Worm (Caenorhabditis elegans): ENCODE measurements around the gene his-64.
A peak's percentile ranks its signal among the peaks of the same experiment; 100 is the strongest.

Gene his-64

DNA sequence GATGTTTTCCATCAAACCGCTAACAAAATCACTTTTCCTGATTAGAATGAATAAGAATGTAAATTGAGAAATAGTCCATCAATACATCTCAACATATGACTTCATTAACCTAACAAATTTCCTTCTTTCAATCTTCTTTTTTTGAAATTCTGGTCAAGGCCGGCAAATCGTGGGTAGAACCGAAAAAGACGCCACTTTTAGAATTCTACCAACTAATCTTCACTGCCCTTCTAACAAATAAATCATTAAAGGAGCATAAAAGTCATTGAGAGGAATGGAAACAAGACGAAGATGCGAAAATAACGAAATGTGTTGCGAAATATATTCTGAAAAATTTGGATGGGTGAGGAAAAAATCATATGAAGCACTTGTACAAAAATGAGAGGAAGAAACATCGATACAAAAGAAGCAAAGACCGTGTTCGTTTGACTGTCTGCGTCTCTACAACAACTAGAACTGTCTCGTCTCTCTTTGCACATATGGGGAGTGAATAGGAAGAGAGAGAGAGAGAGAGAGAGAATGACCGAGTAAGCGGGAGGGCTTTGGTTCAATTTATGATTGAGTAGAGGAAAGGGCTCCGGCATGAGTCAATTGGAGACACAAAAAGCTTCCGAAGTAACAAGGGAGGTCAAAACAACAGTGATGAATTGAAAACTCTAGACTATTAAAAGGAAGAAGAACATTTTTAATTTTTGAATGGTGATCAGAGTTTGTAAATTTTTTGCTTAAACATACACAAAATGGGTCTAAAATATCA lies 42.9 kb upstream of the his-64 start:
- TF ChIP-seq mdt-29 (GFP tag; IDR thresholded peaks at IDR 0.05), result no peak
- TF ChIP-seq ceh-62 (tag; optimal IDR thresholded peaks at IDR 0.05), result no peak
- TF ChIP-seq ceh-28 (tag; optimal IDR thresholded peaks at IDR 0.05), result no peak
- TF ChIP-seq mep-1 (tag; optimal IDR thresholded peaks at IDR 0.05), result peak; percentile 40
- peak; percentile 76 for TF ChIP-seq hmg-1.1 (GFP tag; IDR thresholded peaks at IDR 0.05)
- TF ChIP-seq D1046.2 (GFP tag; IDR thresholded peaks at IDR 0.05), result no peak
- no peak for TF ChIP-seq nhr-41 (GFP tag; IDR thresholded peaks at IDR 0.05)
- TF ChIP-seq lin-1 (GFP tag; IDR thresholded peaks at IDR 0.05), result no peak
- TF ChIP-seq Y48G9A.11 (GFP tag; IDR thresholded peaks at IDR 0.05), result no peak
- no peak for TF ChIP-seq egl-27 (tag; optimal IDR thresholded peaks at IDR 0.05)
- TF ChIP-seq duxl-1 (tag; optimal IDR thresholded peaks at IDR 0.05; ENCODE audit: poor library complexity), result no peak
- TF ChIP-seq mes-2 (tag; optimal IDR thresholded peaks at IDR 0.05; ENCODE audit: poor library complexity, severe bottlenecking), result peak; percentile 31
- TF ChIP-seq lsy-2 (tag; optimal IDR thresholded peaks at IDR 0.05), result peak in 1 of 2 experiments; percentile 38
- no peak for TF ChIP-seq daf-16 (GFP tag; optimal IDR thresholded peaks at IDR 0.05)
- peak; percentile 42 for TF ChIP-seq daf-16 (tag; optimal IDR thresholded peaks at IDR 0.05)
- no peak for TF ChIP-seq daf-19 (GFP tag; conservative IDR thresholded peaks at IDR 0.05)
- peak in 1 of 2 experiments; percentile 61 for TF ChIP-seq unc-62 (GFP tag; optimal IDR thresholded peaks at IDR 0.05 in 1 of 2)
- TF ChIP-seq unc-62 (tag; optimal IDR thresholded peaks at IDR 0.05), result no peak
- TF ChIP-seq T20F7.1 (GFP tag; optimal IDR thresholded peaks at IDR 0.05), result no peak
- TF ChIP-seq dmd-6 (GFP tag; IDR thresholded peaks at IDR 0.05), result no peak
- no peak for TF ChIP-seq zag-1 (tag; optimal IDR thresholded peaks at IDR 0.05)
- TF ChIP-seq spr-3 (GFP tag; optimal IDR thresholded peaks at IDR 0.05), result no peak
- TF ChIP-seq ceh-20 (GFP tag; IDR thresholded peaks at IDR 0.05), result no peak
- TF ChIP-seq mxl-2 (GFP tag; conservative IDR thresholded peaks at IDR 0.05), result no peak
- no peak for TF ChIP-seq pha-4 (GFP tag; IDR thresholded peaks at IDR 0.05)
- no peak for TF ChIP-seq pha-4 (tag; optimal IDR thresholded peaks at IDR 0.05)
- TF ChIP-seq ceh-82 (tag; optimal IDR thresholded peaks at IDR 0.05), result no peak
- TF ChIP-seq dve-1 (tag; optimal IDR thresholded peaks at IDR 0.05; ENCODE audit: insufficient read depth), result peak; percentile 58
- TF ChIP-seq daf-12 (tag; optimal IDR thresholded peaks at IDR 0.05), result no peak
- no peak for TF ChIP-seq mdl-1 (tag; optimal IDR thresholded peaks at IDR 0.05)
- peak; percentile 63 for TF ChIP-seq hlh-11 (tag; optimal IDR thresholded peaks at IDR 0.05)
- no peak for TF ChIP-seq sdz-12 (GFP tag; optimal IDR thresholded peaks at IDR 0.05)
- peak; percentile 53 for TF ChIP-seq aha-1 (tag)
- TF ChIP-seq nhr-48 (tag; optimal IDR thresholded peaks at IDR 0.05), result no peak
- no peak for TF ChIP-seq lin-39 (tag; optimal IDR thresholded peaks at IDR 0.05)

DNA sequence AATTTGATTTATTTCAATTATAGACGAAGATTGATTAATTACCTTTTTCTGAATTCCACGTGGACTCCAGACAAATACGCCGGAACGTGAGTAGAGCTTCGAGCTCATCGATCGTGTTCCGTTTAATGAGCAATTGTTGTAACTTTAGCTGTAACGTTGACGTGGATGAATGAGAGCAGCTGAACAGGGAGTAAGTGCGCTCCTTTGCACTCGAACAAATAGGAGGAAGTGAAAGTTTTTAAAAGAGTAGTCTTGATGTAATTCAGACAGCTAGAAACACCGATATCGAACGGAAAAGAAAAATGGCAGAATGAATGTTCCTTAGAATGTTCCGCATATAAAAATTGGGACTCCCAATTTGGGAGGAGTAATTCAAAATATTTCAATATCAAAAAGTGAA lies 35.3 kb upstream of the his-64 start, which contains the start of gene sec-31:
Gene sec-31 (minus strand): TSS at position 148 of the 400 bp plus-strand sequence.
- TF ChIP-seq dpl-1 (GFP tag; optimal IDR thresholded peaks at IDR 0.05) (peak; percentile 42), lin-38 (GFP tag; IDR thresholded peaks at IDR 0.05) (peak; percentile 51), Y75B8A.6 (GFP tag; IDR thresholded peaks at IDR 0.05) (no peak), snpc-4 (tag; optimal IDR thresholded peaks at IDR 0.05) (no peak), mes-2 (tag; optimal IDR thresholded peaks at IDR 0.05; ENCODE audit: poor library complexity, severe bottlenecking) (peak; percentile 53), nhr-11 (tag; optimal IDR thresholded peaks at IDR 0.05) (no peak), nhr-25 (tag; optimal IDR thresholded peaks at IDR 0.05; ENCODE audit: borderline replicate concordance, insufficient read depth) (no peak), lsy-2 (tag; optimal IDR thresholded peaks at IDR 0.05) (peak in 1 of 2 experiments; percentile 26), unc-62 (GFP tag; optimal IDR thresholded peaks at IDR 0.05 in 1 of 2) (peak in 1 of 2 experiments; percentile 18), unc-62 (tag; optimal IDR thresholded peaks at IDR 0.05) (no peak)

All from whole organism, L4 larva.